Fruit fly (Drosophila melanogaster) whole organism, embryonic: ENCODE measurements around the gene CG43897.

Source experiments
- CG10431 ChIP-seq: fragments of 200-800 bp; sonication (Bioruptor generic); optimal IDR thresholded peaks from 3 replicates; lab custom pipeline; 2018; ENCODE audit warnings: missing biosample characterization, mild to moderate bottlenecking, missing genetic modification characterization
- CG11456 ChIP-seq: fragments of 200-800 bp; sonication (Bioruptor generic); IDR thresholded peaks from 3 replicates; pipeline ENCODE4 v1.3.6; 2022; ENCODE audit warnings: missing biosample characterization, missing genetic modification characterization
- CG12236 ChIP-seq: fragments of 200-800 bp; sonication (Bioruptor generic); optimal IDR thresholded peaks from 2 replicates; lab custom pipeline; 2016; ENCODE audit warnings: missing biosample characterization, missing genetic modification characterization
- CG1233 ChIP-seq: fragments of 200-800 bp; sonication (Bioruptor generic); optimal IDR thresholded peaks from 4 replicates; lab custom pipeline; 2018; ENCODE audit warnings: missing biosample characterization, mild to moderate bottlenecking, missing genetic modification characterization
- CG14667 ChIP-seq: fragments of 200-800 bp; sonication (Bioruptor generic); IDR thresholded peaks from 2 replicates; pipeline ENCODE4 v1.3.6; 2022; ENCODE audit warnings: missing biosample characterization, missing genetic modification characterization
- CG14710 ChIP-seq: fragments of 200-800 bp; sonication (Bioruptor generic); optimal IDR thresholded peaks from 3 replicates; lab custom pipeline; 2019; ENCODE audit warnings: missing biosample characterization, mild to moderate bottlenecking, missing genetic modification characterization, moderate library complexity
- CG17361 ChIP-seq: fragments of 200-800 bp; sonication (Bioruptor generic); IDR thresholded peaks from 3 replicates; pipeline ENCODE4 v1.3.6; 2022; ENCODE audit warnings: missing biosample characterization, missing genetic modification characterization
- CG18011 ChIP-seq: fragments of 200-800 bp; sonication (Bioruptor generic); optimal IDR thresholded peaks from 2 replicates; lab custom pipeline; 2017; ENCODE audit warnings: missing biosample characterization, missing genetic modification characterization, mild to moderate bottlenecking, moderate library complexity, missing genotype
- CG18476 ChIP-seq: fragments of 200-800 bp; sonication (Bioruptor generic); optimal IDR thresholded peaks from 2 replicates; lab custom pipeline; 2016; ENCODE audit warnings: missing biosample characterization, mild to moderate bottlenecking, missing genetic modification characterization
- CG31388 ChIP-seq: fragments of 200-800 bp; sonication (Bioruptor generic); optimal IDR thresholded peaks from 2 replicates; lab custom pipeline; 2016; ENCODE audit warnings: missing biosample characterization, missing genetic modification characterization
- CG4360 ChIP-seq: fragments of 200-800 bp; sonication (Bioruptor generic); IDR thresholded peaks from 2 replicates; pipeline ENCODE4 v1.3.6; 2022; ENCODE audit warnings: missing biosample characterization, missing genetic modification characterization
- CG5953 ChIP-seq: fragments of 200-800 bp; sonication (Bioruptor generic); IDR thresholded peaks from 2 replicates; pipeline ENCODE4 v1.3.6; 2022; ENCODE audit warnings: missing biosample characterization, missing genetic modification characterization
- CG7357 ChIP-seq: fragments of 200-800 bp; sonication (Bioruptor generic); IDR thresholded peaks from 3 replicates; pipeline ENCODE4 v1.3.6; 2022; ENCODE audit warnings: missing biosample characterization, missing genetic modification characterization
- CG7839 ChIP-seq: fragments of 200-800 bp; sonication (Bioruptor generic); optimal IDR thresholded peaks from 3 replicates; lab custom pipeline; 2018; ENCODE audit warnings: missing biosample characterization, mild to moderate bottlenecking, missing genetic modification characterization, moderate library complexity
- CG7987 ChIP-seq: fragments of 200-800 bp; sonication (Bioruptor generic); optimal IDR thresholded peaks from 2 replicates; lab custom pipeline; 2018; ENCODE audit warnings: missing biosample characterization, mild to moderate bottlenecking, missing genetic modification characterization, moderate library complexity
- CG8359 ChIP-seq: fragments of 200-800 bp; sonication (Bioruptor generic); optimal IDR thresholded peaks from 2 replicates; lab custom pipeline; 2017; ENCODE audit warnings: missing biosample characterization, mild to moderate bottlenecking, missing genetic modification characterization, borderline replicate concordance
- Chrac-16 ChIP-seq: fragments of 200-800 bp; sonication (Bioruptor generic); optimal IDR thresholded peaks from 3 replicates; lab custom pipeline; 2016; ENCODE audit warnings: missing biosample characterization, missing genetic modification characterization
- CoRest ChIP-seq: fragments of 200-800 bp; sonication (Bioruptor generic); optimal IDR thresholded peaks from 3 replicates; lab custom pipeline; 2018; ENCODE audit warnings: missing biosample characterization, mild to moderate bottlenecking, missing genetic modification characterization, moderate library complexity
- D19A ChIP-seq: fragments of 200-800 bp; optimal IDR thresholded peaks from 3 replicates; lab custom pipeline; 2019; ENCODE audit warnings: missing biosample characterization, mild to moderate bottlenecking, missing genetic modification characterization, moderate library complexity
- Doc3 ChIP-seq: fragments of 200-800 bp; sonication (Bioruptor generic); IDR thresholded peaks from 3 replicates; pipeline ENCODE4 v1.3.6; 2022; ENCODE audit warnings: missing biosample characterization, missing genetic modification characterization; ENCODE audit not compliant: partially characterized antibody
- Jarid2 ChIP-seq: fragments of 200-800 bp; sonication (Bioruptor generic); optimal IDR thresholded peaks from 3 replicates; lab custom pipeline; 2017; ENCODE audit warnings: mild to moderate bottlenecking, missing biosample characterization, missing genetic modification reagents, missing genetic modification characterization
- Lim3 ChIP-seq: fragments of 200-800 bp; sonication (Bioruptor generic); IDR thresholded peaks from 2 replicates; pipeline ENCODE4 v1.3.6; 2022; ENCODE audit warnings: missing biosample characterization, missing genetic modification characterization
- Lpt ChIP-seq: fragments of >200 bp; optimal IDR thresholded peaks from 2 replicates; lab custom pipeline; 2018; ENCODE audit warnings: missing biosample characterization, missing genetic modification characterization
- Med ChIP-seq: fragments of 200-800 bp; sonication (Bioruptor generic); peaks from one replicate; lab custom pipeline; 2016; ENCODE audit warnings: missing biosample characterization, missing genetic modification characterization, mild to moderate bottlenecking, inconsistent platforms, moderate library complexity
- Neu2 ChIP-seq: fragments of 200-800 bp; sonication (Bioruptor generic); optimal IDR thresholded peaks from 3 replicates; lab custom pipeline; 2016; ENCODE audit warnings: missing biosample characterization, missing genetic modification characterization, borderline replicate concordance
- Pdp1 ChIP-seq, 2 experiments: fragments of 200-800 bp; sonication (Bioruptor generic); optimal IDR thresholded peaks; 3 replicates each; lab custom pipeline; 2016; ENCODE audit warnings: missing biosample characterization in 2 of 2, missing genetic modification characterization in 2 of 2, mild to moderate bottlenecking in 1 of 2, moderate library complexity in 1 of 2
- Ptx1 ChIP-seq: fragments of 200-800 bp; sonication (Bioruptor generic); IDR thresholded peaks from 2 replicates; pipeline ENCODE4 v1.3.6; 2022; ENCODE audit warnings: missing biosample characterization, missing genetic modification characterization
- Rfx ChIP-seq: fragments of 200-800 bp; sonication (Bioruptor generic); IDR thresholded peaks from 2 replicates; pipeline ENCODE4 v1.3.6; 2022; ENCODE audit warnings: missing biosample characterization, missing genetic modification characterization
- Rx ChIP-seq: fragments of 200-800 bp; sonication (Bioruptor generic); IDR thresholded peaks from 2 replicates; pipeline ENCODE4 v1.3.6; 2022; ENCODE audit warnings: missing biosample characterization, missing genetic modification characterization
- Ssrp ChIP-seq: fragments of 200-800 bp; sonication (Bioruptor generic); optimal IDR thresholded peaks from 2 replicates; lab custom pipeline; 2018; ENCODE audit warnings: missing biosample characterization, mild to moderate bottlenecking, missing genetic modification characterization, moderate library complexity
- ac ChIP-seq: fragments of 200-800 bp; sonication (Bioruptor generic); optimal IDR thresholded peaks from 3 replicates; lab custom pipeline; 2017; ENCODE audit warnings: missing biosample characterization, mild to moderate bottlenecking, missing genetic modification characterization
- btn ChIP-seq: fragments of 200-800 bp; sonication (Bioruptor generic); optimal IDR thresholded peaks from 2 replicates; lab custom pipeline; 2016; ENCODE audit warnings: missing biosample characterization, missing genetic modification characterization
- cwo ChIP-seq: fragments of 200-800 bp; sonication (Bioruptor generic); optimal IDR thresholded peaks from 3 replicates; lab custom pipeline; 2017; ENCODE audit warnings: missing biosample characterization, missing genetic modification characterization, mild to moderate bottlenecking, moderate library complexity, missing genetic modification reagents
- dan ChIP-seq: fragments of 200-800 bp; sonication (Bioruptor generic); IDR thresholded peaks from 2 replicates; pipeline ENCODE4 v1.3.6; 2022; ENCODE audit warnings: missing biosample characterization, missing genetic modification characterization
- dpn ChIP-seq, 2 experiments: fragments of 200-800 bp; sonication (Bioruptor generic); optimal IDR thresholded peaks; 3 replicates each; lab custom pipeline; 2016; ENCODE audit warnings: missing biosample characterization in 2 of 2, missing genetic modification characterization in 2 of 2
- eve ChIP-seq, 2 experiments: fragments of >200 bp; optimal IDR thresholded peaks; 2 replicates each; lab custom pipeline; 2017; ENCODE audit warnings: missing biosample characterization in 2 of 2, missing genetic modification characterization in 2 of 2
- fd3F ChIP-seq: fragments of 200-800 bp; sonication (Bioruptor generic); optimal IDR thresholded peaks from 2 replicates; lab custom pipeline; 2018; ENCODE audit warnings: missing biosample characterization, mild to moderate bottlenecking, missing genetic modification characterization, moderate library complexity
- grau ChIP-seq: fragments of 200-800 bp; optimal IDR thresholded peaks from 3 replicates; lab custom pipeline; 2019; ENCODE audit warnings: missing biosample characterization, mild to moderate bottlenecking, missing genetic modification characterization, moderate library complexity
- gsb-n ChIP-seq: fragments of 200-800 bp; sonication (Bioruptor generic); optimal IDR thresholded peaks from 3 replicates; lab custom pipeline; 2018; ENCODE audit warnings: missing biosample characterization, mild to moderate bottlenecking, missing genetic modification characterization
- gt ChIP-seq: fragments of 200-800 bp; sonication (Bioruptor generic); IDR thresholded peaks from 2 replicates; pipeline ENCODE4 v1.3.6; 2022; ENCODE audit warnings: missing biosample characterization, missing genetic modification characterization
- hkb ChIP-seq, 2 experiments: fragments of 200-800 bp in 1 of 2; fragments of >200 bp in 1 of 2; sonication (Bioruptor generic) in 1 of 2; IDR thresholded peaks in 1 of 2; optimal IDR thresholded peaks in 1 of 2; 2 replicates each; pipeline versions ENCODE4 v1.3.6 to Lab custom; 2017 to 2022; ENCODE audit warnings: missing biosample characterization in 1 of 2, missing genetic modification characterization in 1 of 2
- jigr1 ChIP-seq: fragments of 200-800 bp; sonication (Bioruptor generic); IDR thresholded peaks from 3 replicates; pipeline ENCODE4 v1.3.6; 2022; ENCODE audit warnings: missing biosample characterization, missing genetic modification characterization
- lbe ChIP-seq: fragments of 200-800 bp; sonication (Bioruptor generic); optimal IDR thresholded peaks from 2 replicates; lab custom pipeline; 2016; ENCODE audit warnings: missing biosample characterization, mild to moderate bottlenecking, missing genetic modification characterization
- org-1 ChIP-seq: fragments of 200-800 bp; sonication (Bioruptor generic); optimal IDR thresholded peaks from 2 replicates; lab custom pipeline; 2017; ENCODE audit warnings: missing biosample characterization, missing genetic modification characterization
- rib ChIP-seq: fragments of 200-800 bp; sonication (Bioruptor generic); IDR thresholded peaks from 2 replicates; pipeline ENCODE4 v1.3.6; 2022; ENCODE audit warnings: missing biosample characterization, missing genetic modification characterization
- tgo ChIP-seq: fragments of 200-800 bp; sonication (Bioruptor generic); IDR thresholded peaks from 3 replicates; pipeline ENCODE4 v1.3.6; 2022; ENCODE audit warnings: missing biosample characterization, missing genetic modification characterization
- vvl ChIP-seq: fragments of 200-800 bp; sonication (Bioruptor generic); IDR thresholded peaks from 2 replicates; pipeline ENCODE4 v1.3.6; 2022; ENCODE audit warnings: missing biosample characterization, missing genetic modification characterization
- wek ChIP-seq: fragments of 200-800 bp; sonication (Bioruptor generic); optimal IDR thresholded peaks from 3 replicates; lab custom pipeline; 2018; ENCODE audit warnings: missing biosample characterization, mild to moderate bottlenecking, missing genetic modification characterization, moderate library complexity

CG43897 gene

DNA sequence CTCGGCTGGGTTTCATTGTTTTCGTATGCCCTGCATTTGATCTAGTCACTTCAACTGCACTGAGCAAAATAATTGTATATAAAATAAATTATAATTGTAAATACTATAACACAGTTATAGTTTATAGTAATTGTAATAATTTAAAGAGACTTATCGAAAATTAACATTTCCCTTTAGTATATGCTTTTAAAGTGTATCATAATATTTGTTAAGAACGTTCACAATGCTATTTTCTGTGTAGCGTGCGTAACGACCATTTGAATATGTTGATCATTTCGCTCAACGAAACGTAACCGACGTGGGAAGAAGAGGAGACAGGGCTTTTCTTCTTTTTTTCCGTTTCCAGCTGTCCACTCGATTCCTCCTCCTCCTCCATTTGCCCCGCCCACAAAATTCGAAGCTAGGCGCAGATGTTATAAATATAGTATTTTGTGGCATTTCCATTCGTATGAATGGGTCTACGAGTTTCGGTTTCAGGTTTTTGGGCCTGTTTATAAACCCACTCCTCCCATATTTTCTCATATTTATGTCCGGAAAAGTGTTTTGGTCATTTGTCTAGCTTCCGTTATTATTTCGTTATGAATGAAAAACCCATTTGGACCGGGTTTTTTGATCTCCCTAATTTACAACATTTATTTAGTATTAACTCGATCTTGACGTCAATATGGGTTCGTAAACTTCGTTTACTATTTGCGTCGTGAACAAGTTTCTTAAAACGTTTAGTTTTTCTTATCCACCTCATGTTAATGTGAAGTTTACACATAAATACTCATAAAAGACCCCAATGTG, 43.0 kb downstream of the CG43897 start (continued):
- TF ChIP-seq CG18011 (no peak), wek (GFP tag; lab: Kevin White, UChicago) (no peak), CG4360 (GFP tag; lab: Robert Waterston, UW) (no peak), CG5953 (0 out of 2 replicates have a peak, but pooled peaks have one; percentile 35), CG14710 (tag; lab: Kevin White, UChicago) (peak; percentile 90), Med (GFP tag; lab: Kevin White, UChicago) (peak; percentile 70), Doc3 (no peak), Neu2 (GFP tag; lab: Kevin White, UChicago) (no peak), CG7839 (tag; lab: Kevin White, UChicago) (peak; percentile 92), cwo (GFP tag; lab: Kevin White, UChicago) (peak; percentile 28), dan (GFP tag; lab: Robert Waterston, UW) (no peak), tgo (GFP tag; lab: Robert Waterston, UW) (peak; percentile 83), CoRest (tag; lab: Kevin White, UChicago) (peak; percentile 88), CG17361 (GFP tag; lab: Robert Waterston, UW) (peak; percentile 73), grau (tag; lab: Kevin White, UChicago) (peak; percentile 86), CG7987 (GFP tag; lab: Kevin White, UChicago) (no peak), Rx (GFP tag; lab: Robert Waterston, UW) (peak; percentile 59), hkb (optimal IDR thresholded peaks at IDR 0.05; lab: Kevin White, UChicago) (no peak), hkb (GFP tag; IDR thresholded peaks at IDR 0.05; lab: Robert Waterston, UW) (peak; percentile 83), Rfx (GFP tag; lab: Robert Waterston, UW) (peak; percentile 72), vvl (GFP tag; lab: Robert Waterston, UW) (peak; percentile 94), CG14667 (peak; percentile 72), ac (GFP tag; lab: Kevin White, UChicago) (peak; percentile 80), eve (GFP tag; optimal IDR thresholded peaks at IDR 0.05; lab: Kevin White, UChicago) (no peak), D19A (tag; lab: Kevin White, UChicago) (peak; percentile 91), gt (GFP tag; lab: Robert Waterston, UW) (peak; percentile 82), CG8359 (GFP tag; lab: Kevin White, UChicago) (peak; percentile 79), Ptx1 (GFP tag; lab: Robert Waterston, UW) (peak; percentile 86), org-1 (GFP tag; lab: Kevin White, UChicago) (peak; percentile 48), Pdp1 (GFP tag; optimal IDR thresholded peaks at IDR 0.05; lab: Kevin White, UChicago) (peak; percentile 46 to 58), CG1233 (GFP tag; lab: Kevin White, UChicago) (peak; percentile 82), gsb-n (peak; percentile 94), Lpt (GFP tag; lab: Kevin White, UChicago) (no peak), Jarid2 (peak; percentile 15), rib (peak; percentile 43; the same call in 1 of the 2 replicates), Lim3 (GFP tag; lab: Robert Waterston, UW) (0 out of 2 replicates have a peak, but pooled peaks have one; percentile 42), Ssrp (tag; lab: Kevin White, UChicago) (peak; percentile 89), fd3F (peak; percentile 46), jigr1 (0 out of 3 replicates have a peak, but pooled peaks have one; percentile 37), CG10431 (peak; percentile 58), Chrac-16 (peak; percentile 74), CG31388 (GFP tag; lab: Kevin White, UChicago) (peak; percentile 26), btn (GFP tag; lab: Kevin White, UChicago) (no peak), dpn (GFP tag; optimal IDR thresholded peaks at IDR 0.05; lab: Kevin White, UChicago) (peak in 1 of 2 experiments; percentile 61), CG7357 (GFP tag; lab: Robert Waterston, UW) (peak; percentile 56; the same call in 1 of the 3 replicates), CG18476 (GFP tag; lab: Kevin White, UChicago) (peak; percentile 23), lbe (no peak), CG12236 (GFP tag; lab: Kevin White, UChicago) (no peak), CG11456 (GFP tag; lab: Robert Waterston, UW) (0 out of 3 replicates have a peak, but pooled peaks have one; percentile 49)
